Worm (Caenorhabditis elegans): Measurements from ENCODE around the gene F54D10.4.

Gene F54D10.4

DNA sequence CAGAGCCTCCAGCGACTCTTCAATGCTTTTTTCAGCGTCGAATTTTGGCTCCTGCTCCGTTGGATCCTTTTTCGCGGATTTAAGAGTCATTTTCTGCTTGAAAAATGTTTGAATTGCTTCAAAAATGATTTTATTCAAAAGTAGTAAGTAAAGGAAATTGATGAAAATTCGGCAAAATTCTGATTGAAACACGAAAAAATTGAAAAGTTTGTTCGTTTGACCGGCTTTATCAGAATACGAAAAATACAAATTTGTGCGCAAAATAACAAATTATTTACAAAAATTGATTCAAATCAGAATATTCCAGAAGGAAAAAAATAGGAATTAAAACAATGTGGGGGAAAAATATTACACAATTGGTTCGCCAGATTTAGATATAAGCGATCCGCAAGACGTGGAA is at the start of gene F54D10.4:
Gene F54D10.4, minus strand, starts transcription at position 101 of the 400 bp plus-strand sequence.
- no peak for TF ChIP-seq aly-1 (tag; optimal IDR thresholded peaks at IDR 0.05)
- no peak for TF ChIP-seq hmbx-1 (tag; optimal IDR thresholded peaks at IDR 0.05)
- TF ChIP-seq ama-1 (optimal IDR thresholded peaks at IDR 0.05): no peak
- TF ChIP-seq pes-1 (GFP tag; IDR thresholded peaks at IDR 0.05): no peak
- TF ChIP-seq tbx-11 (GFP tag; IDR thresholded peaks at IDR 0.05): no peak
- TF ChIP-seq F13C5.2 (tag; optimal IDR thresholded peaks at IDR 0.05): no peak
- no peak for TF ChIP-seq tbx-37 (GFP tag; conservative IDR thresholded peaks at IDR 0.05)
- TF ChIP-seq hnd-1 (tag; optimal IDR thresholded peaks at IDR 0.05): no peak
- no peak for TF ChIP-seq tra-4 (tag; optimal IDR thresholded peaks at IDR 0.05)
- TF ChIP-seq ceh-13 (GFP tag; optimal IDR thresholded peaks at IDR 0.05): no peak
- TF ChIP-seq ets-7 (tag; optimal IDR thresholded peaks at IDR 0.05): no peak
- no peak for TF ChIP-seq scrt-1 (GFP tag; IDR thresholded peaks at IDR 0.05)

DNA sequence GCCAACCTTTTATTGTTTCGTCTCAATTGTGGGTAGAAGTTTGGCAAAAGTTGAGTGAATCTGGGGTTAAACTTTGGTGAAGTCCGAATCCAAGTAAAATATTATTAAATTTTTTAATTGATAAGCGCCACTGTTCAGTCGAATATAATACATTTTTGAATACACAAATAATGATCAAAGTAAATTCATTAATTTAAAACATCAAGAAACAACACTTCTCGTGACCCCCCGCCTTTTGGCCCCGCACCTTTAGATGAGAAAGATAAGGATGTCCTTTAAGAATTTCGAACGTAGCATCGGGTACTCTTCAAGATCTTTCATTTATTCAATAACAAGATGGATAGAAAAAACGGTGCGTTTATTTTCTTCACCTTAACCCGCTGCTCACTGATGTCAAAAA is 45.8 kb upstream of the F54D10.4 start, which contains the start of gene nhr-257:
Gene nhr-257, plus strand, starts transcription at position 301 of the 400 bp plus-strand sequence.
- TF ChIP-seq ceh-13 (GFP tag; optimal IDR thresholded peaks at IDR 0.05) (no peak), tbx-11 (GFP tag; IDR thresholded peaks at IDR 0.05) (no peak), tbx-37 (GFP tag; conservative IDR thresholded peaks at IDR 0.05) (no peak), ceh-36 (tag; optimal IDR thresholded peaks at IDR 0.05) (no peak)

DNA sequence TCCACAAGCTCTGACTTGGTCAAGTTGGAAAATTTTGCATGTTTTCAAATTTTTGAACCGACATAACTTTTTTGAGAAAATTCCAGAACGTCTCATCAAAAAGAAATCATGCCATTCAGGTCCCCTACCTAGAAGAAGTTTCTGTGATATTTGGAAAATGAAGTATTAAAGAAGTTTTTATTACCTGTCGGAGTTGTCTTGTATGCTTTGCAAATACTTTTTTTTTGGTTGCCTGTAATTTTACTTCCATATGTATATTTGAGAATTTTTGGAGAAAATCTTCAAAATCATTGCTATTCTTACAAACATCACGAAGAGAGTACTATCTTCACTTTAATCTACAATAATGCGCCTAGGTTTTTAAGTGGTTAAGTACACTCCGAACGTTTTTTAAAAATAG is 43.8 kb upstream of the F54D10.4 start, which contains the start of gene nhr-72:
Gene nhr-72, minus strand, starts transcription at position 101 of the 400 bp plus-strand sequence.
- TF ChIP-seq B0310.2 (tag; optimal IDR thresholded peaks at IDR 0.05): no peak
- TF ChIP-seq pes-1 (GFP tag; IDR thresholded peaks at IDR 0.05): no peak
- TF ChIP-seq aly-1 (tag; optimal IDR thresholded peaks at IDR 0.05): no peak
- TF ChIP-seq ceh-13 (GFP tag; optimal IDR thresholded peaks at IDR 0.05): no peak
- no peak for TF ChIP-seq flt-1 (GFP tag; IDR thresholded peaks at IDR 0.05)

DNA sequence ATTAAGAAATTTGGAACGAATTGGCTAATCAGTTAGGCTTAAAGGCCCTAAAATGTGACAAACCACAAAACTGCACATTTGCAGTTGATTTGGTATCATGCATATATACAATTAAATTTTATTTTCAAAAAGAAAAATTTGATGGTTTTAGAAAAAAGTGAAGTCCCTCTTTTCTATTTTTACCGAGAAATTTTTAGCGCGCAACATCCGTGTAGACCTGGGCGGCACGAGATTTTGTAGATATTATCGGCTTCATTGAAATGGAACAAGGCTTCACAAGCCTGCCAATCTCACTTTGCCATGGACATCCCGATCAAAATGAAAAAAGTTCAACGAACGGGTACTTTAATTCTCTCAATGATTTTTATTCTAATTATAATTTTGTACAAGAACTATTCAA is 39.2 kb upstream of the F54D10.4 start, which contains the start of gene C17A2.2:
Gene C17A2.2, plus strand, starts transcription at position 301 of the 400 bp plus-strand sequence.
- TF ChIP-seq flt-1 (GFP tag; IDR thresholded peaks at IDR 0.05) (no peak), B0310.2 (tag; optimal IDR thresholded peaks at IDR 0.05) (no peak), hnd-1 (tag; optimal IDR thresholded peaks at IDR 0.05) (no peak), scrt-1 (GFP tag; IDR thresholded peaks at IDR 0.05) (no peak), ceh-13 (GFP tag; optimal IDR thresholded peaks at IDR 0.05) (no peak), tra-4 (tag; optimal IDR thresholded peaks at IDR 0.05) (no peak), ama-1 (optimal IDR thresholded peaks at IDR 0.05) (no peak), ceh-36 (tag; optimal IDR thresholded peaks at IDR 0.05) (no peak), sea-1 (GFP tag; conservative IDR thresholded peaks at IDR 0.05) (no peak), tbx-11 (GFP tag; IDR thresholded peaks at IDR 0.05) (no peak), aly-1 (tag; optimal IDR thresholded peaks at IDR 0.05) (no peak), hmbx-1 (tag; optimal IDR thresholded peaks at IDR 0.05) (no peak), ets-7 (tag; optimal IDR thresholded peaks at IDR 0.05) (no peak)

DNA sequence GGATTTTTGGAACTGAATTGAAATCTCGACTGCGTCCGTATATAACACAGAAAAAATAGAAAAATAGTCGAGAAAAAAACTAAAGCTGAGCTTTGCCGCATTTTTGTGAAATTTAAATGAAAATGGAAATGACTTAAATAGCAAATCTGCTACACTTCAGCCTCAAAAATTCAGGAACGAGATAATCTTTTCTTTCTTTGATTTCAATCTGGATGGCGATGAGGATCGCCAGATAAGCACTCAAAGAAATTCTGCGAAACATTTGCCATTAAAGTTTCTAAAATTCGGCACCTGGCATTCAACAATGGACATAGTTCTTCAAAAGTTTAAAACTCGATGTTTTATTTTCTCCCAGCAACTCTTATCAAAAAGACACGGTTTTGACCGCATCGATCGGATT is 36.4 kb upstream of the F54D10.4 start, which contains the start of the genes C17A2.7 and C17A2.3:
Gene C17A2.7, minus strand, starts transcription at position 101 of the 400 bp plus-strand sequence.
Gene C17A2.3, plus strand, starts transcription at position 305 of the 400 bp plus-strand sequence.
- no peak for TF ChIP-seq sea-1 (GFP tag; conservative IDR thresholded peaks at IDR 0.05)
- no peak for TF ChIP-seq B0310.2 (tag; optimal IDR thresholded peaks at IDR 0.05)
- TF ChIP-seq ceh-13 (GFP tag; optimal IDR thresholded peaks at IDR 0.05): no peak
- TF ChIP-seq ceh-36 (tag; optimal IDR thresholded peaks at IDR 0.05): no peak
- TF ChIP-seq aly-1 (tag; optimal IDR thresholded peaks at IDR 0.05): no peak
- no peak for TF ChIP-seq hmg-4 (GFP tag; optimal IDR thresholded peaks at IDR 0.05)

DNA sequence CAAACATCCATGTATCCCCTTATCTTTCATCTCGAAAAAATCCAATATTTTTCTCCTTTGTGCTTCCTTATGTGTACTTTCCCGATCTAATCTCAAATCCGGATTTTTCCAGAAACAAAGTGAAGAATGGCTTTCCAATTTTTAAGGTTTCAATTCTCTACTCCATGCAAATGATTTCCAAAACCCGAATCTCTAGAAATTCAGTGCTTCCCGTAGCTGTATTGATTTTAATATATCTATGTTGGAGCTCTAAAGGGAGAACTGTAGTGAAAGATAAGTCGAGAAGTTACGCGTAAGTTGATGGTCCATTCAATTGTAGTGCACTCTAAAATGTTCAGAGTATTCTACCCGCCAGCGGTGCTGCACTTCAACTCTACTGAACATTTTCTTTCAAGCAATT is 32.7 kb upstream of the F54D10.4 start, which contains the start of gene C17A2.4:
Gene C17A2.4, plus strand, starts transcription at position 301 of the 400 bp plus-strand sequence.
- TF ChIP-seq tra-4 (tag; optimal IDR thresholded peaks at IDR 0.05) (no peak), scrt-1 (GFP tag; IDR thresholded peaks at IDR 0.05) (no peak), pes-1 (GFP tag; IDR thresholded peaks at IDR 0.05) (no peak), F13C5.2 (tag; optimal IDR thresholded peaks at IDR 0.05) (no peak), hmbx-1 (tag; optimal IDR thresholded peaks at IDR 0.05) (no peak), ama-1 (optimal IDR thresholded peaks at IDR 0.05) (no peak), ceh-13 (GFP tag; optimal IDR thresholded peaks at IDR 0.05) (no peak), tbx-37 (GFP tag; conservative IDR thresholded peaks at IDR 0.05) (no peak), tbx-11 (GFP tag; IDR thresholded peaks at IDR 0.05) (no peak), hnd-1 (tag; optimal IDR thresholded peaks at IDR 0.05) (no peak)

DNA sequence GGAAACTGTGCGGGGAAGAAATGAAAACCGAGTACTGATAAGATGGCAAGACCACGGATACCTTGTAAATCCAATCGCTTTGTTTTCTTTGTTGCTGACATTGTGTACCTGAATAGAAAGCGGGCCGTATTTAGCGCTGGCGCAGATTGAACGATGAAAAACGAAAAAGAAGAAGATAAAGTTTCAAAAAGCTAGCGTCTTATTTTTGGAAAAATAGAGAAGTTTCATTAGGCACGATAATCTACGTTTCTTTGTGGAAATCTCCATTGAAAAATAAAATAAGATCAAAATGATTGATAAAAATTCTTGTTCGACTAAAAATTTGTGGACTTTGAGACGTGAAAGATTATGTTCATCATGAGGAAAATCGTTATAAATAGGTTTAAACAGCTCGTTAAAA is 29.1 kb upstream of the F54D10.4 start, which contains the start of gene oac-4:
Gene oac-4, minus strand, starts transcription at position 101 of the 400 bp plus-strand sequence.
- no peak for TF ChIP-seq tbx-11 (GFP tag; IDR thresholded peaks at IDR 0.05)

DNA sequence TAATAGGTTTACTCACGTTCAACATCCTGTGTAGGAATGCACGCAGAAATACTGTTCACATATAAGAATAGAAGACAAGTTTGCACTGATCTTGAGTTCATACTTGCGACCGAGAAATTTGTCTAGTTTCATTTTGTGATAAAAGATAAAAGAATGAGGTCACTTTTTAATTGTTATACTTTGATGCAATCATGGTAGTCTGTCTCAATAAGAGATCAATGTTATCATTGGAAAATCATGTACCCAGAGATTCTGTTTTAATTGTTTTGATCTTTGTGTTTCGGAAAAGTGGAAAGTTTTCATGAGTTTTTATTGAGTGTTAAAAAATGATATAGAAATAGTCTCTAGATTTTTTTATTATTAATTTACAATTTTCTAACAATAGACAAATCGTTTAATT is 25.5 kb upstream of the F54D10.4 start, which contains the start of gene F54D10.9:
Gene F54D10.9, minus strand, starts transcription at position 101 of the 400 bp plus-strand sequence.
- TF ChIP-seq F13C5.2 (tag; optimal IDR thresholded peaks at IDR 0.05) (no peak), B0310.2 (tag; optimal IDR thresholded peaks at IDR 0.05) (no peak), tra-4 (tag; optimal IDR thresholded peaks at IDR 0.05) (no peak), flt-1 (GFP tag; IDR thresholded peaks at IDR 0.05) (no peak), tbx-37 (GFP tag; conservative IDR thresholded peaks at IDR 0.05) (no peak), hnd-1 (tag; optimal IDR thresholded peaks at IDR 0.05) (no peak), aly-1 (tag; optimal IDR thresholded peaks at IDR 0.05) (no peak), ama-1 (optimal IDR thresholded peaks at IDR 0.05) (no peak), pes-1 (GFP tag; IDR thresholded peaks at IDR 0.05) (no peak), scrt-1 (GFP tag; IDR thresholded peaks at IDR 0.05) (no peak), tbx-11 (GFP tag; IDR thresholded peaks at IDR 0.05) (no peak)

Data from whole organism, early embryonic.